Worm (Caenorhabditis elegans): ENCODE data around the gene cav-1.

The cav-1 gene

DNA sequence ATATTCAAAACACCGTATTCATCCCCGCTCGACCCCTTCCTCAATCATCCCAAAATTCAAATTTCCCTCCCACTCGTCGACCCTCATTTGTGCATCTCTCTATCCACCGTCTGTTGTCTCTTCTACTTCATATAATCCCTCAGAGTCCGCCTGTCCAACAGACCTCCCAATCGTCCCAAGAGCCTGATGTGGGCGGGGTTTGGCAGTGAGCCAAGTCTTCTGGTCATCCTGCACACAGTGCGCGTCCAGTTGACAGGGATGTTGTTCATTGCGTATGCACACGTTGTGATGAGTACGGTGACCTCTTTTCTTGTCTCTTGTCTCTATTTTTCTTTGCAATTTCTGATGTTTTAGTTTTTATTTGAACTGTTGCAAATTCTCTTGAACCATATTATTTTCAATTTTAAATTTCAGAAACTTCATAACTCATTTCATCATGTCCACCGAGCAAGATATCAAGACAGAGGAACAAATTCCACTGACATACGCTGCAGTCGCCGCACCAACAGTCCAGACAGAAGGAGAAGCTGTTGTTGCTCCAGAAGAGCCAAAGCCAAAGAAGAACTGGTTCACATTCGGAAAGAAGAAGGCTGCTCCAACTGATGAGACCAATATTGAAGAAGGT lies at the start of gene cav-1:
TSS of gene cav-1 (plus strand) at position 415 of the 625 bp plus-strand sequence.
- TF ChIP-seq hmg-4 (GFP tag; optimal IDR thresholded peaks at IDR 0.05), result peak; percentile 22
- TF ChIP-seq sea-1 (GFP tag; conservative IDR thresholded peaks at IDR 0.05), result 0 out of 2 replicates have a peak, but pooled peaks have one; percentile 60
- TF ChIP-seq ets-7 (tag; optimal IDR thresholded peaks at IDR 0.05), result no peak
- TF ChIP-seq ama-1 (optimal IDR thresholded peaks at IDR 0.05), result peak; percentile 97
- no peak for TF ChIP-seq hmbx-1 (tag; optimal IDR thresholded peaks at IDR 0.05)
- peak; percentile 14 for TF ChIP-seq B0310.2 (tag; optimal IDR thresholded peaks at IDR 0.05)
- TF ChIP-seq aly-1 (tag; optimal IDR thresholded peaks at IDR 0.05), result peak; percentile 29
- TF ChIP-seq ceh-13 (GFP tag; optimal IDR thresholded peaks at IDR 0.05), result no peak
- peak; percentile 7 for TF ChIP-seq F13C5.2 (tag; optimal IDR thresholded peaks at IDR 0.05)
- TF ChIP-seq ceh-36 (tag; optimal IDR thresholded peaks at IDR 0.05), result peak; percentile 14
- no peak for TF ChIP-seq flt-1 (GFP tag; IDR thresholded peaks at IDR 0.05)
- TF ChIP-seq pes-1 (GFP tag; IDR thresholded peaks at IDR 0.05), result peak; percentile 49; the same call in 1 of the 2 replicates
- no peak for TF ChIP-seq hnd-1 (tag; optimal IDR thresholded peaks at IDR 0.05)
- peak; percentile 7 for TF ChIP-seq tra-4 (tag; optimal IDR thresholded peaks at IDR 0.05)
- no peak for TF ChIP-seq scrt-1 (GFP tag; IDR thresholded peaks at IDR 0.05)
- TF ChIP-seq tbx-37 (GFP tag; conservative IDR thresholded peaks at IDR 0.05), result no peak

ce11 chrIV:9723185-9723584 lies 49.1 kb upstream of the cav-1 start:
- TF ChIP-seq ceh-36 (tag; optimal IDR thresholded peaks at IDR 0.05), result no peak
- TF ChIP-seq hmbx-1 (tag; optimal IDR thresholded peaks at IDR 0.05), result no peak
- TF ChIP-seq aly-1 (tag; optimal IDR thresholded peaks at IDR 0.05), result no peak
- TF ChIP-seq tbx-37 (GFP tag; conservative IDR thresholded peaks at IDR 0.05), result no peak
- no peak for TF ChIP-seq ets-7 (tag; optimal IDR thresholded peaks at IDR 0.05)
- TF ChIP-seq sea-1 (GFP tag; conservative IDR thresholded peaks at IDR 0.05), result no peak
- no peak for TF ChIP-seq scrt-1 (GFP tag; IDR thresholded peaks at IDR 0.05)
- TF ChIP-seq ama-1 (optimal IDR thresholded peaks at IDR 0.05), result no peak
- TF ChIP-seq hnd-1 (tag; optimal IDR thresholded peaks at IDR 0.05), result no peak
- TF ChIP-seq B0310.2 (tag; optimal IDR thresholded peaks at IDR 0.05), result no peak
- TF ChIP-seq tra-4 (tag; optimal IDR thresholded peaks at IDR 0.05), result no peak

DNA sequence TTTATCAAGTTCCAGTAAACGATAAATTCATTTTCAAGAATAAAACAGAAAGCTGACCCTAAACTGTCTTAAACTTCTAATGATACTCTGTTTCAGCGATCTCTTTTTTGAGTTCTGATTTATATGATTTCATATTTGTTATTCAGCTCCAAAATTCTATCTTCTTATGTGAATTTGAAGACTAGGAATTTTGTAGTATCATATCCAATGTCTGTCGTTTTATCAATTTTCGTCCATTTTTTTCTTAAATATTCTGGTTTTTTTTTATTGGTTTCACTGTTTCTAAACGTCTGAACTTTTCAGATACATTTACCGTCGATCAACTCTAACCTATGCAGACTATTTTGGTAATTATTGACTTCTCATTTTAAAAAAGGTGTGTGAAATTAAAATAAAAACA lies 47.4 kb upstream of the cav-1 start, which contains the start of the genes nhr-138 and C28D4.18:
TSS of gene nhr-138 (plus strand) at position 304 of the 400 bp plus-strand sequence.
TSS of gene C28D4.18 (plus strand) at position 333 of the 400 bp plus-strand sequence.
- TF ChIP-seq hmbx-1 (tag; optimal IDR thresholded peaks at IDR 0.05), result no peak
- TF ChIP-seq ceh-13 (GFP tag; optimal IDR thresholded peaks at IDR 0.05), result no peak
- TF ChIP-seq aly-1 (tag; optimal IDR thresholded peaks at IDR 0.05), result no peak
- TF ChIP-seq hnd-1 (tag; optimal IDR thresholded peaks at IDR 0.05), result no peak
- TF ChIP-seq scrt-1 (GFP tag; IDR thresholded peaks at IDR 0.05), result no peak
- no peak for TF ChIP-seq sea-1 (GFP tag; conservative IDR thresholded peaks at IDR 0.05)
- no peak for TF ChIP-seq hmg-4 (GFP tag; optimal IDR thresholded peaks at IDR 0.05)
- no peak for TF ChIP-seq tbx-37 (GFP tag; conservative IDR thresholded peaks at IDR 0.05)
- TF ChIP-seq ceh-36 (tag; optimal IDR thresholded peaks at IDR 0.05), result no peak
- no peak for TF ChIP-seq ama-1 (optimal IDR thresholded peaks at IDR 0.05)
- TF ChIP-seq tbx-11 (GFP tag; IDR thresholded peaks at IDR 0.05), result no peak
- no peak for TF ChIP-seq flt-1 (GFP tag; IDR thresholded peaks at IDR 0.05)
- TF ChIP-seq ets-7 (tag; optimal IDR thresholded peaks at IDR 0.05), result no peak
- no peak for TF ChIP-seq tra-4 (tag; optimal IDR thresholded peaks at IDR 0.05)
- no peak for TF ChIP-seq B0310.2 (tag; optimal IDR thresholded peaks at IDR 0.05)
- no peak for TF ChIP-seq F13C5.2 (tag; optimal IDR thresholded peaks at IDR 0.05)

ce11 chrIV:9725468-9725985 lies 46.8 kb upstream of the cav-1 start:
- TF ChIP-seq ceh-13 (GFP tag; optimal IDR thresholded peaks at IDR 0.05), result no peak
- TF ChIP-seq B0310.2 (tag; optimal IDR thresholded peaks at IDR 0.05), result no peak
- TF ChIP-seq scrt-1 (GFP tag; IDR thresholded peaks at IDR 0.05), result no peak
- no peak for TF ChIP-seq hnd-1 (tag; optimal IDR thresholded peaks at IDR 0.05)
- no peak for TF ChIP-seq ceh-36 (tag; optimal IDR thresholded peaks at IDR 0.05)
- no peak for TF ChIP-seq pes-1 (GFP tag; IDR thresholded peaks at IDR 0.05)

DNA sequence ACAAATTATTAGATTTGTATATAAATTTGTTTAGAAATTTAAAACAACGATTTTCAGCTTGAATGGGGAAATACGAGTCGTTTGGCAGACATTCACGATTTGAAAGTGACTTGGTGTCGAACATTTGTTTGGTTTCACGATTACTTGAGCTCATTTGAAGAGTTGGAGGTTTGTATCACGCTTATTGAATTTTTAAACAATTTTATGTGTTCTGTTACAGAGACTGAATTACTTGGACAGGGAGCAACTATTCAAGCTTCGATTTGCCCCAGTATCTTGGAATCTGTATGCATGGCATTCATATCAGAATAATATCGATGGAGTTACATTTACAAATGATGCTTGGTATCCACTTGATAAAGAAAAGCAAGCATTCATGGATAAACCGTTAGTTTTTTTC lies 45.1 kb upstream of the cav-1 start:
- TF ChIP-seq tbx-11 (GFP tag; IDR thresholded peaks at IDR 0.05), result no peak

DNA sequence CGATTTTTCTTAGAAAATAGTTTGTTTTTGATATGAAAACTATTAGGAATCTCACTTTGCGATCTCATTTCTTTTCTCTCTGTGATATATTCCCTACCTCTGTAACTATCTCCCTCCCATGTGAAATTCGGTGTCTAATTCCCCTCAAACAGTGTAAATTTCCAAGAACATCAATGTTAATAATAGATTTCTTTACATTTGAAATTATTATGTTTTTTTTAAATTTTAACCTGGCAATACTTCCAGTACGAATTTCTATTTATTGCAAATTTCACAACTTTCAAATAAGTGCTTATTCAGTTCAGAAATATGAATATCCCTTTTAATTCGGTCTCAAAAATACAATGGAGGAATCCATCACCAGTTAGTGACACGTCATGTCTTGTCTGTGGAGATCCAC lies 43.9 kb upstream of the cav-1 start, which contains the start of gene nhr-100:
TSS of gene nhr-100 (plus strand) at position 301 of the 400 bp plus-strand sequence.
- TF ChIP-seq ceh-13 (GFP tag; optimal IDR thresholded peaks at IDR 0.05) (no peak), tbx-11 (GFP tag; IDR thresholded peaks at IDR 0.05) (no peak), ceh-36 (tag; optimal IDR thresholded peaks at IDR 0.05) (no peak), scrt-1 (GFP tag; IDR thresholded peaks at IDR 0.05) (no peak), hmg-4 (GFP tag; optimal IDR thresholded peaks at IDR 0.05) (no peak), ama-1 (optimal IDR thresholded peaks at IDR 0.05) (no peak)

ce11 chrIV:9733904-9734303 lies 38.4 kb upstream of the cav-1 start:
- TF ChIP-seq tbx-37 (GFP tag; conservative IDR thresholded peaks at IDR 0.05) (no peak), B0310.2 (tag; optimal IDR thresholded peaks at IDR 0.05) (no peak), tbx-11 (GFP tag; IDR thresholded peaks at IDR 0.05) (no peak), ama-1 (optimal IDR thresholded peaks at IDR 0.05) (no peak), aly-1 (tag; optimal IDR thresholded peaks at IDR 0.05) (no peak), ceh-36 (tag; optimal IDR thresholded peaks at IDR 0.05) (no peak), F13C5.2 (tag; optimal IDR thresholded peaks at IDR 0.05) (no peak), ets-7 (tag; optimal IDR thresholded peaks at IDR 0.05) (no peak), flt-1 (GFP tag; IDR thresholded peaks at IDR 0.05) (no peak), hmbx-1 (tag; optimal IDR thresholded peaks at IDR 0.05) (no peak), scrt-1 (GFP tag; IDR thresholded peaks at IDR 0.05) (no peak), hnd-1 (tag; optimal IDR thresholded peaks at IDR 0.05) (no peak), sea-1 (GFP tag; conservative IDR thresholded peaks at IDR 0.05) (no peak), pes-1 (GFP tag; IDR thresholded peaks at IDR 0.05) (no peak), ceh-13 (GFP tag; optimal IDR thresholded peaks at IDR 0.05) (no peak)
